Fruit fly (Drosophila melanogaster) whole organism, embryonic: Measurements from ENCODE around the gene Tollo.
A peak's percentile ranks its signal among the peaks of the same experiment; 100 is the strongest.

Experiments
- B-H2 ChIP-seq: fragments of 200-800 bp; sonication (Bioruptor generic); optimal IDR thresholded peaks from 2 replicates; lab custom pipeline; 2018; ENCODE audit warnings: missing biosample characterization, mild to moderate bottlenecking, missing genetic modification characterization
- C15 ChIP-seq: fragments of 200-800 bp; sonication (Bioruptor generic); IDR thresholded peaks from 3 replicates; pipeline ENCODE4 v1.3.6; 2022; ENCODE audit warnings: missing biosample characterization, missing genetic modification characterization
- CG10147 ChIP-seq: fragments of 200-800 bp; sonication (Bioruptor generic); optimal IDR thresholded peaks from 2 replicates; lab custom pipeline; 2019; ENCODE audit warnings: missing biosample characterization, mild to moderate bottlenecking, missing genetic modification characterization, moderate library complexity
- CG10366 ChIP-seq: fragments of 200-800 bp; sonication (Bioruptor generic); IDR thresholded peaks from 2 replicates; pipeline ENCODE4 v1.3.6; 2022; ENCODE audit warnings: missing biosample characterization, missing genetic modification characterization
- CG11398 ChIP-seq: fragments of 200-800 bp; sonication (Bioruptor generic); optimal IDR thresholded peaks from 2 replicates; lab custom pipeline; 2016; ENCODE audit warnings: missing biosample characterization, missing genetic modification characterization
- CG11723 ChIP-seq: fragments of 200-800 bp; sonication (Bioruptor generic); optimal IDR thresholded peaks from 2 replicates; lab custom pipeline; 2017; ENCODE audit warnings: missing biosample characterization, mild to moderate bottlenecking, missing genetic modification characterization
- CG16815 ChIP-seq: fragments of 200-800 bp; sonication (Bioruptor generic); optimal IDR thresholded peaks from 3 replicates; lab custom pipeline; 2017; ENCODE audit warnings: missing biosample characterization, mild to moderate bottlenecking, missing genetic modification characterization
- CG17361 ChIP-seq: fragments of 200-800 bp; sonication (Bioruptor generic); IDR thresholded peaks from 3 replicates; pipeline ENCODE4 v1.3.6; 2022; ENCODE audit warnings: missing biosample characterization, missing genetic modification characterization
- CG1832 ChIP-seq: fragments of 200-800 bp; sonication (Bioruptor generic); optimal IDR thresholded peaks from 2 replicates; lab custom pipeline; 2017; ENCODE audit warnings: missing biosample characterization, mild to moderate bottlenecking, missing genetic modification characterization, inconsistent platforms
- CG2889 ChIP-seq: fragments of 200-800 bp; sonication (Bioruptor generic); IDR thresholded peaks from 3 replicates; pipeline ENCODE4 v1.3.6; 2022; ENCODE audit warnings: missing biosample characterization, missing genetic modification characterization
- CG4282 ChIP-seq: fragments of 200-800 bp; sonication (Bioruptor generic); optimal IDR thresholded peaks from 2 replicates; lab custom pipeline; 2016; ENCODE audit warnings: missing biosample characterization, missing genetic modification characterization
- CG7271 ChIP-seq: fragments of 200-800 bp; sonication (Bioruptor generic); optimal IDR thresholded peaks from 2 replicates; lab custom pipeline; 2018; ENCODE audit warnings: missing biosample characterization, mild to moderate bottlenecking, missing genetic modification characterization, moderate library complexity
- CG7745 ChIP-seq: fragments of 200-800 bp; sonication (Bioruptor generic); optimal IDR thresholded peaks from 2 replicates; lab custom pipeline; 2018; ENCODE audit warnings: missing biosample characterization, mild to moderate bottlenecking, missing genetic modification characterization, moderate library complexity
- CG9609 ChIP-seq: fragments of 200-800 bp; sonication (Bioruptor generic); optimal IDR thresholded peaks from 3 replicates; lab custom pipeline; 2016; ENCODE audit warnings: missing biosample characterization, missing genetic modification characterization
- Dfd ChIP-seq, 2 experiments: fragments of >200 bp; optimal IDR thresholded peaks; 2 replicates each; lab custom pipeline; 2017; ENCODE audit warnings: missing biosample characterization in 2 of 2, missing genetic modification characterization in 2 of 2
- Dp ChIP-seq: fragments of 200-800 bp; sonication (Bioruptor generic); optimal IDR thresholded peaks from 2 replicates; lab custom pipeline; 2018; ENCODE audit warnings: missing biosample characterization, mild to moderate bottlenecking, missing genetic modification characterization, moderate library complexity
- Hey ChIP-seq: fragments of 200-800 bp; sonication (Bioruptor generic); optimal IDR thresholded peaks from 3 replicates; lab custom pipeline; 2018; ENCODE audit warnings: missing biosample characterization, mild to moderate bottlenecking, missing genetic modification characterization
- Mad ChIP-seq: fragments of 200-800 bp; sonication (Bioruptor generic); optimal IDR thresholded peaks from 2 replicates; lab custom pipeline; 2016; ENCODE audit warnings: missing biosample characterization, missing genetic modification characterization
- Med ChIP-seq: fragments of 200-800 bp; sonication (Bioruptor generic); peaks from one replicate; lab custom pipeline; 2016; ENCODE audit warnings: missing biosample characterization, missing genetic modification characterization, mild to moderate bottlenecking, inconsistent platforms, moderate library complexity
- Nf-YC ChIP-seq: fragments of 200-800 bp; optimal IDR thresholded peaks from 3 replicates; lab custom pipeline; 2019; ENCODE audit warnings: missing biosample characterization, mild to moderate bottlenecking, missing genetic modification characterization, moderate library complexity
- Poxn ChIP-seq: fragments of 200-800 bp; sonication (Bioruptor generic); IDR thresholded peaks from 2 replicates; pipeline ENCODE4 v1.3.6; 2022; ENCODE audit warnings: missing biosample characterization, missing genetic modification characterization
- Ssrp ChIP-seq: fragments of 200-800 bp; sonication (Bioruptor generic); optimal IDR thresholded peaks from 2 replicates; lab custom pipeline; 2018; ENCODE audit warnings: missing biosample characterization, mild to moderate bottlenecking, missing genetic modification characterization, moderate library complexity
- ara ChIP-seq: fragments of 200-800 bp; sonication (Bioruptor generic); IDR thresholded peaks from 2 replicates; pipeline ENCODE4 v1.3.6; 2022; ENCODE audit warnings: missing biosample characterization, missing genetic modification characterization
- bigmax ChIP-seq: fragments of 200-800 bp; sonication (Bioruptor generic); optimal IDR thresholded peaks from 2 replicates; lab custom pipeline; 2018; ENCODE audit warnings: missing biosample characterization, mild to moderate bottlenecking, missing genetic modification characterization
- dmrt11E ChIP-seq: fragments of 200-800 bp; sonication (Bioruptor generic); optimal IDR thresholded peaks from 3 replicates; lab custom pipeline; 2018; ENCODE audit warnings: missing biosample characterization, mild to moderate bottlenecking, missing genetic modification characterization, moderate library complexity
- fd3F ChIP-seq: fragments of 200-800 bp; sonication (Bioruptor generic); optimal IDR thresholded peaks from 2 replicates; lab custom pipeline; 2018; ENCODE audit warnings: missing biosample characterization, mild to moderate bottlenecking, missing genetic modification characterization, moderate library complexity
- fd96Cb ChIP-seq: fragments of 200-800 bp; sonication (Bioruptor generic); optimal IDR thresholded peaks from 2 replicates; lab custom pipeline; 2018; ENCODE audit warnings: missing biosample characterization, mild to moderate bottlenecking, missing genetic modification characterization, moderate library complexity
- gcm2 ChIP-seq: fragments of 200-800 bp; sonication (Bioruptor generic); optimal IDR thresholded peaks from 2 replicates; lab custom pipeline; 2016; ENCODE audit warnings: missing biosample characterization, missing genetic modification characterization
- knrl ChIP-seq: fragments of 200-800 bp; sonication (Bioruptor generic); IDR thresholded peaks from 3 replicates; pipeline ENCODE4 v1.3.6; 2022; ENCODE audit warnings: missing biosample characterization, missing genetic modification characterization; ENCODE audit not compliant: partially characterized antibody
- nom ChIP-seq: fragments of 200-800 bp; sonication (Bioruptor generic); optimal IDR thresholded peaks from 2 replicates; lab custom pipeline; 2017; ENCODE audit warnings: missing biosample characterization, missing genetic modification characterization, mild to moderate bottlenecking, moderate library complexity, missing genetic modification reagents
- oc ChIP-seq: fragments of 200-800 bp; sonication (Bioruptor generic); optimal IDR thresholded peaks from 2 replicates; lab custom pipeline; 2018; ENCODE audit warnings: missing biosample characterization, mild to moderate bottlenecking, missing genetic modification characterization, moderate library complexity
- otp ChIP-seq: fragments of 200-800 bp; sonication (Bioruptor generic); IDR thresholded peaks from 3 replicates; pipeline ENCODE4, ENCODE4 v1.3.6; 2022; ENCODE audit warnings: missing biosample characterization, missing genetic modification characterization
- phol ChIP-seq: fragments of 200-800 bp; sonication (Bioruptor generic); optimal IDR thresholded peaks from 3 replicates; lab custom pipeline; 2018; ENCODE audit warnings: missing biosample characterization, mild to moderate bottlenecking, missing genetic modification characterization, moderate library complexity
- pzg ChIP-seq: fragments of 200-800 bp; sonication (Bioruptor generic); optimal IDR thresholded peaks from 3 replicates; lab custom pipeline; 2018; ENCODE audit warnings: missing biosample characterization, mild to moderate bottlenecking, missing genetic modification characterization, moderate library complexity
- schlank ChIP-seq: fragments of 200-800 bp; sonication (Bioruptor generic); optimal IDR thresholded peaks from 2 replicates; lab custom pipeline; 2018; ENCODE audit warnings: missing biosample characterization, mild to moderate bottlenecking, missing genetic modification characterization
- shn ChIP-seq: fragments of 200-800 bp; sonication (Bioruptor generic); optimal IDR thresholded peaks from 3 replicates; lab custom pipeline; 2016; ENCODE audit warnings: missing biosample characterization, missing genetic modification characterization
- so ChIP-seq: fragments of 200-800 bp; sonication (Bioruptor generic); IDR thresholded peaks from 3 replicates; pipeline ENCODE4 v1.3.6; 2022; ENCODE audit warnings: missing biosample characterization, missing genetic modification characterization
- sob ChIP-seq: fragments of 200-800 bp; sonication (Bioruptor generic); IDR thresholded peaks from 2 replicates; pipeline ENCODE4 v1.3.6; 2022; ENCODE audit warnings: missing biosample characterization, missing genetic modification characterization
- sug ChIP-seq: fragments of 200-800 bp; optimal IDR thresholded peaks from 2 replicates; lab custom pipeline; 2019; ENCODE audit warnings: missing biosample characterization, mild to moderate bottlenecking, missing genetic modification characterization, moderate library complexity
- tin ChIP-seq: fragments of 200-800 bp; sonication (Bioruptor generic); optimal IDR thresholded peaks from 3 replicates; lab custom pipeline; 2016; ENCODE audit warnings: missing biosample characterization, missing genetic modification characterization
- vnd ChIP-seq: fragments of 200-800 bp; sonication (Bioruptor generic); IDR thresholded peaks from 3 replicates; pipeline ENCODE4 v1.3.6; 2022; ENCODE audit warnings: missing biosample characterization, missing genetic modification characterization; ENCODE audit not compliant: partially characterized antibody

Tollo gene

dm6 chr3L:15235289-15236080 lies at the start of gene Tollo (continued):
- TF ChIP-seq otp (GFP tag; lab: Robert Waterston, UW): peak; percentile 29; the same call in 1 of the 3 replicates
- no peak for TF ChIP-seq gcm2 (GFP tag; lab: Kevin White, UChicago)
- peak; percentile 40 for TF ChIP-seq nom
- TF ChIP-seq CG10147 (GFP tag; lab: Kevin White, UChicago): no peak
- TF ChIP-seq vnd (GFP tag; lab: Robert Waterston, UW): 0 out of 3 replicates have a peak, but pooled peaks have one; percentile 38
- TF ChIP-seq sob (GFP tag; lab: Robert Waterston, UW): peak; percentile 37
- TF ChIP-seq Hey (tag; lab: Kevin White, UChicago): no peak
- TF ChIP-seq CG11723 (GFP tag; lab: Kevin White, UChicago): peak; percentile 32
- TF ChIP-seq CG9609 (GFP tag; lab: Kevin White, UChicago): peak; percentile 47
- TF ChIP-seq CG16815: peak; percentile 27
- peak; percentile 39; the same call in 1 of the 2 replicates for TF ChIP-seq CG10366 (GFP tag; lab: Robert Waterston, UW)
- TF ChIP-seq, all 482 proteins: peak for 181

dm6 chr3L:15187782-15188181 lies 47.6 kb upstream of the Tollo start:
- peak; percentile 7 for TF ChIP-seq dmrt11E (tag; lab: Kevin White, UChicago)
- TF ChIP-seq Mad (GFP tag; lab: Kevin White, UChicago): no peak
- TF ChIP-seq CG7745 (tag; lab: Kevin White, UChicago): no peak
- TF ChIP-seq phol (tag; lab: Kevin White, UChicago): peak; percentile 20
- 0 out of 3 replicates have a peak, but pooled peaks have one; percentile 12 for TF ChIP-seq CG17361 (GFP tag; lab: Robert Waterston, UW)

DNA sequence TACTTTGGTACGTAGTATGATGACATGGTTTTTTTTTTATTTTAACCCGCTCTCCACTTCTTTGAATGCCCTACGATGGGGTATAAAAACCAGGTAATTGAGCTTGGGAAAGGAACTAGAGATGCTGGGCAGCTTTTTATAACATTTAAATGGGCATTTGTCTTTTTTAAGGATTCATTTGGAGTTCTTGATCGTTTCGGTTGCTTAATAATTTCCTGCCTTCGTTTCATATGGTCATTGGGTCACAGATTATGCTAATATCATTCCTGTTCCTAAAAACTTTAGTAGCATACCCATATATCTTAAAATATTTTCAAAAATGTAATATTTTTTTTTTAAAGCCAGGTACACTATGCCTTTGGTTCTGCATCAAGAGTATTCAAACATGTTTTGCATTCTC lies 46.7 kb upstream of the Tollo start:
- TF ChIP-seq shn (GFP tag; lab: Kevin White, UChicago) (no peak), Med (GFP tag; lab: Kevin White, UChicago) (no peak), schlank (tag; lab: Kevin White, UChicago) (no peak), knrl (GFP tag; lab: Robert Waterston, UW) (no peak), Poxn (no peak), CG11398 (GFP tag; lab: Kevin White, UChicago) (no peak), Dp (GFP tag; lab: Kevin White, UChicago) (no peak), Dfd (GFP tag; optimal IDR thresholded peaks at IDR 0.05; lab: Kevin White, UChicago) (no peak), oc (no peak), pzg (no peak), bigmax (GFP tag; lab: Kevin White, UChicago) (no peak)

DNA sequence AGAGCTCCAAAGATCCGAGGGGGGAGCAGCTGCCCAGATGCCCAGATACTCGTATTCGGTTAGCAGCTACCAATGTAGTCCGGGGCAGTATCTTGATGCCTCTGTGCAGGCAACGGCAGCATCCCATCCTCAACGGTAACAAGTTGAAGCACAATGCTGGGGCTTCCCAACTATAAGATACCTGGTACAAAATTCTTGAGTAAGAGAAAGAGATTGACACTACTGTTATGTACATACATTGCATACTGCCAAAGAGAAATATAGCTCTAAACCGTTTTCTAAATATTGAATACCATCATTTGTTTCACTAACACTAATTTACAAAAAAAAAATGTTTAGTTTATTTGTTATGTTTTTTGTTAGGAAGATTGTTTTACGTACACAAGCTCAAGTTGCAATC lies 45.7 kb upstream of the Tollo start:
- TF ChIP-seq CG7271 (tag; lab: Kevin White, UChicago): no peak
- no peak for TF ChIP-seq sug
- TF ChIP-seq fd96Cb (tag; lab: Kevin White, UChicago): no peak
- no peak for TF ChIP-seq CG1832 (GFP tag; lab: Kevin White, UChicago)
- no peak for TF ChIP-seq CG2889 (GFP tag; lab: Robert Waterston, UW)
- TF ChIP-seq fd3F (GFP tag; lab: Kevin White, UChicago): no peak
- no peak for TF ChIP-seq C15
- no peak for TF ChIP-seq Nf-YC (tag; lab: Kevin White, UChicago)
- TF ChIP-seq CG4282: no peak
- no peak for TF ChIP-seq B-H2 (GFP tag; lab: Kevin White, UChicago)
- TF ChIP-seq ara (GFP tag; lab: Robert Waterston, UW): no peak
- TF ChIP-seq Ssrp: no peak
- TF ChIP-seq so (GFP tag; lab: Robert Waterston, UW): no peak
- TF ChIP-seq tin (GFP tag; lab: Kevin White, UChicago): no peak
